Worm (Caenorhabditis elegans): Measurements from ENCODE around the gene C44C11.6.

DNA sequence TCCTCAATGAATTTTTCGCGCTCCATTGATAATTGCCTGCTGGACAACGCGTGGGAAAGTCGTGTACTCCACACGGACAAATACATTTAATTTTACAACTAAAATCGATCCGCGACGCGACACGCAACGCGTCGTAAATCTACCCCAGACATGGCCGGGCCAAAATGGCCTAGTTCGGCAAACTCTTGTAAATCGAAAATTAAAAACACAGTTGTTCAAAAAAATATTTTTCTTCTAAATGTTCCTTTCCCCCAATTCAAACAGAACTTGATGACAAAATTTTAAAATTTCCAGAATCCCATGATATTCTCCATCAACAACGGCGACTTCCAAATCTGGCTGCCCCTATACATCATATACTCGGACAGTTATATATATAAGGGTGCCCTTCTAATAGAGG is 15.6 kb upstream of the C44C11.6 start, which contains the start of gene sre-55:
- TF ChIP-seq lin-15B (tag; optimal IDR thresholded peaks at IDR 0.05) (no peak), lsy-2 (tag; optimal IDR thresholded peaks at IDR 0.05) (no peak), mep-1 (tag; optimal IDR thresholded peaks at IDR 0.05) (no peak), gei-8 (GFP tag; optimal IDR thresholded peaks at IDR 0.05) (no peak), hlh-30 (tag; optimal IDR thresholded peaks at IDR 0.05; ENCODE audit: insufficient read depth) (no peak), zip-11 (GFP tag; IDR thresholded peaks at IDR 0.05) (no peak), fos-1 (tag; optimal IDR thresholded peaks at IDR 0.05) (no peak), Y5F2A.4 (GFP tag; optimal IDR thresholded peaks at IDR 0.05) (no peak), nhr-76 (tag; optimal IDR thresholded peaks at IDR 0.05) (no peak), php-3 (GFP tag; IDR thresholded peaks at IDR 0.05) (no peak), F26F4.8 (GFP tag; conservative IDR thresholded peaks at IDR 0.05) (no peak)

Measured in whole organism, L4 larva.